Fruit fly (Drosophila melanogaster) S2 (cell line): ENCODE data around the gene sad.

Experiments used
- CG8478 ChIP-seq: fragments of >200 bp; optimal IDR thresholded peaks from 2 replicates; lab custom pipeline; 2018
- CTCF ChIP-seq, 2 experiments: fragments of >200 bp; optimal IDR thresholded peaks; 2 replicates each; lab custom pipeline; 2018

DNA sequence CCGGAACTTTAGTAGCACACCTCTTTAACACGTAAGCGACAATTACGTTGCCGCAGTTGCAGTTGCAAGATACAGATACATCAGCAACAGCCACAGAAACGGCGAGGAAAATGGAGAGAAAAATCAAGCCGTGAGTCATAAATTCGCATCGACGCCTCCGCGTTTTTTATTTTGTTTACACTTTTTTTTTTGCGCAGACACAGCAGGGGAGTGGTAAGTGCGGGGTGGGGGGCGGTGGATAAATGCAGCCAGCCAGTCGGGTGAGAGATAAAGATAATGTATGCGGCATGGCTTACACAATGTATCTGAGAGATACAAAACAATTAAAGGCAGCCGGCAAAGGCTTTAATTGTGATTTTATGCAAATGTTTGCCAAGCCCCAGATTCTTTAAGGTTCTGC lies 11.9 kb upstream of the sad start:
- TF ChIP-seq CTCF (optimal IDR thresholded peaks at IDR 0.05; lab: Kevin White, UChicago) (no peak), CG8478 (lab: Kevin White, UChicago) (no peak)
